Fruit fly (Drosophila melanogaster) whole organism, pupa: ENCODE results near the gene CG11986.

Source experiments
- CG12605 ChIP-seq: fragments of 200-800 bp; sonication (Bioruptor generic); IDR thresholded peaks from 2 replicates; pipeline ENCODE4 v1.3.6; 2022; ENCODE audit warnings: missing biosample characterization, missing genetic modification characterization
- CG13204 ChIP-seq: fragments of 200-800 bp; sonication (Bioruptor generic); optimal IDR thresholded peaks from 2 replicates; lab custom pipeline; 2018; ENCODE audit warnings: missing biosample characterization, mild to moderate bottlenecking, missing genetic modification characterization, moderate library complexity
- CG14655 ChIP-seq: fragments of 200-800 bp; sonication (Bioruptor generic); optimal IDR thresholded peaks from 3 replicates; lab custom pipeline; 2017; ENCODE audit warnings: mild to moderate bottlenecking, missing biosample characterization, missing genetic modification reagents, missing genetic modification characterization
- CG17806 ChIP-seq: fragments of 200-800 bp; sonication (Bioruptor generic); optimal IDR thresholded peaks from 2 replicates; lab custom pipeline; 2018; ENCODE audit warnings: missing biosample characterization, mild to moderate bottlenecking, missing genetic modification characterization, moderate library complexity
- CG34367 ChIP-seq: fragments of 200-800 bp; sonication (Bioruptor generic); optimal IDR thresholded peaks from 2 replicates; lab custom pipeline; 2018; ENCODE audit warnings: missing biosample characterization, mild to moderate bottlenecking, missing genetic modification characterization
- CG4496 ChIP-seq: fragments of 200-800 bp; sonication (Bioruptor generic); IDR thresholded peaks from 3 replicates; pipeline ENCODE4 v1.3.6; 2022; ENCODE audit warnings: missing biosample characterization, missing genetic modification characterization
- CG8159 ChIP-seq: fragments of 200-800 bp; sonication (Bioruptor generic); optimal IDR thresholded peaks from 3 replicates; lab custom pipeline; 2018; ENCODE audit warnings: missing biosample characterization, mild to moderate bottlenecking, missing genetic modification characterization, moderate library complexity
- D1 ChIP-seq: fragments of 200-800 bp; sonication (Bioruptor generic); optimal IDR thresholded peaks from 2 replicates; lab custom pipeline; 2018; ENCODE audit warnings: missing biosample characterization, mild to moderate bottlenecking, missing genetic modification characterization, moderate library complexity
- EcR ChIP-seq: fragments of 200-800 bp; sonication (Bioruptor generic); optimal IDR thresholded peaks from 3 replicates; lab custom pipeline; 2019; ENCODE audit warnings: missing biosample characterization, missing genetic modification characterization, mild to moderate bottlenecking, moderate library complexity, missing genetic modification reagents
- Pif1B ChIP-seq: fragments of 200-800 bp; sonication (Bioruptor generic); optimal IDR thresholded peaks from 3 replicates; lab custom pipeline; 2016; ENCODE audit warnings: missing biosample characterization, missing genetic modification characterization
- fd96Ca ChIP-seq: fragments of 200-800 bp; sonication (Bioruptor generic); IDR thresholded peaks from 3 replicates; pipeline ENCODE4 v1.3.6; 2022; ENCODE audit warnings: missing biosample characterization, missing genetic modification characterization
- rn ChIP-seq: fragments of 200-800 bp; sonication (Bioruptor generic); IDR thresholded peaks from 2 replicates; pipeline ENCODE4 v1.3.6; 2022; ENCODE audit warnings: missing biosample characterization, missing genetic modification characterization

- TF ChIP-seq rn (no peak), Pif1B (GFP tag; lab: Kevin White, UChicago) (no peak), CG17806 (tag; lab: Kevin White, UChicago) (peak; percentile 55), fd96Ca (GFP tag; lab: Robert Waterston, UW) (no peak), CG13204 (GFP tag; lab: Kevin White, UChicago) (no peak), CG8159 (tag; lab: Kevin White, UChicago) (peak; percentile 80), EcR (GFP tag; lab: Kevin White, UChicago) (peak; percentile 4), CG4496 (GFP tag; lab: Robert Waterston, UW) (no peak), CG34367 (tag; lab: Kevin White, UChicago) (peak; percentile 41), CG12605 (GFP tag; lab: Robert Waterston, UW) (no peak), CG14655 (GFP tag; lab: Kevin White, UChicago) (no peak), D1 (tag; lab: Kevin White, UChicago) (no peak)
Measured at dm6 chr3R:9047561-9048465, 32.6 kb downstream of the CG11986 start, which contains the start of gene Rel.
